Fruit fly (Drosophila melanogaster) whole organism, wandering third instar larva: Measurements from ENCODE around the gene aus.

Experiments used
- Abd-B ChIP-seq: fragments of >200 bp; optimal IDR thresholded peaks from 2 replicates; lab custom pipeline; 2017; ENCODE audit warnings: missing biosample characterization, missing genetic modification characterization
- Dfd ChIP-seq: fragments of >200 bp; optimal IDR thresholded peaks from 2 replicates; lab custom pipeline; 2017; ENCODE audit warnings: missing biosample characterization, missing genetic modification characterization
- Hnf4 ChIP-seq: fragments of 200-800 bp; sonication (Bioruptor generic); optimal IDR thresholded peaks from 2 replicates; lab custom pipeline; 2016; ENCODE audit warnings: missing biosample characterization, mild to moderate bottlenecking, missing genetic modification characterization
- Hr78 ChIP-seq: fragments of >200 bp; optimal IDR thresholded peaks from 2 replicates; lab custom pipeline; 2017; ENCODE audit warnings: missing biosample characterization, missing genetic modification characterization
- Hr83 ChIP-seq: fragments of 200-300 bp; sonication (Bioruptor generic); optimal IDR thresholded peaks from 2 replicates; lab custom pipeline; 2016; ENCODE audit warnings: missing biosample characterization, mild to moderate bottlenecking, missing genetic modification characterization, moderate library complexity; ENCODE audit not compliant: poor library complexity, severe bottlenecking
- brk ChIP-seq: fragments of 200-800 bp; sonication (Bioruptor generic); optimal IDR thresholded peaks from 2 replicates; lab custom pipeline; 2016; ENCODE audit warnings: missing biosample characterization, mild to moderate bottlenecking, missing genetic modification characterization

DNA sequence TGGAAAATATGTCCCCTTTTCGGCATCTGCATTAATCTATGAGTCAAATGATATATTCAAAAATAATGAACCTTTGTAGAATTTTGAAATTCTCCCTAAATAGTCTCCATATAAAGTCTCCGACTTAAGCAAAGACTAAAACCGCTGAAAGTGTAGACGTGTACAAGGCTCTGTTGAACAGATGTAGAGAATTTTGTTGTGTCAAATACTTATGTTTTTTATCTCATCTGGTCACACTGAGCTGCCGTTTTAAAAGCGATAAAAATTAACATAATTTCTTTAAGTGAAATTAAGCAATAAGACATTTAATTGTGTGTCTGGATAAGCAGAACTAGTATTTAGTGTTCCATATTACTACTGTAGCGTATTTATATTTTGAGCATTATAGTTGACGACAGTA, 36.7 kb upstream of the aus start:
- TF ChIP-seq Dfd (GFP tag; lab: Kevin White, UChicago) (no peak), Hnf4 (GFP tag; lab: Kevin White, UChicago) (no peak), Hr78 (GFP tag; lab: Kevin White, UChicago) (no peak), brk (GFP tag; lab: Kevin White, UChicago) (no peak), Hr83 (no peak), Abd-B (GFP tag; lab: Kevin White, UChicago) (no peak)
